Worm (Caenorhabditis elegans): ENCODE measurements around the gene srg-26.

ce11 chrV:5358772-5359171 is 27.7 kb downstream of the srg-26 start, which contains the start of gene nhr-216:
- TF ChIP-seq ama-1 (optimal IDR thresholded peaks at IDR 0.05) (no peak), F13C5.2 (tag; optimal IDR thresholded peaks at IDR 0.05) (no peak), flt-1 (GFP tag; IDR thresholded peaks at IDR 0.05) (no peak), tbx-11 (GFP tag; IDR thresholded peaks at IDR 0.05) (no peak), hmbx-1 (tag; optimal IDR thresholded peaks at IDR 0.05) (no peak), hnd-1 (tag; optimal IDR thresholded peaks at IDR 0.05) (no peak), B0310.2 (tag; optimal IDR thresholded peaks at IDR 0.05) (no peak), sea-1 (GFP tag; conservative IDR thresholded peaks at IDR 0.05) (no peak)
